Worm (Caenorhabditis elegans) whole organism, L4 larva: ENCODE results near the gene gadr-2.

Experiments used
- F49E8.2 ChIP-seq: sonication (generic microtip); optimal IDR thresholded peaks from 2 replicates; lab custom pipeline; 2016; ENCODE audit warnings: missing compliant biosample characterization, mild to moderate bottlenecking, missing genetic modification characterization, borderline replicate concordance
- T20F7.1 ChIP-seq: fragments of 200-800 bp; sonication (Bioruptor generic); optimal IDR thresholded peaks from 2 replicates; lab custom pipeline; 2018; ENCODE audit warnings: mild to moderate bottlenecking, missing genetic modification characterization, missing compliant biosample characterization
- T26A8.4 ChIP-seq: fragments of 200-800 bp; sonication (Bioruptor generic); IDR thresholded peaks from 2 replicates; pipeline ENCODE4 v1.3.6; 2022; ENCODE audit warnings: missing genetic modification characterization, missing compliant biosample characterization
- aha-1 ChIP-seq: fragments of 150-350 bp; peaks from one replicate; lab custom pipeline; 2014; ENCODE audit warnings: missing biosample characterization, missing genetic modification characterization
- aly-2 ChIP-seq: sonication (generic microtip); optimal IDR thresholded peaks from 2 replicates; lab custom pipeline; 2018; ENCODE audit warnings: missing biosample characterization, missing genetic modification characterization
- ama-1 ChIP-seq: fragments of 150-350 bp; optimal IDR thresholded peaks from 2 replicates; lab custom pipeline; 2014; ENCODE audit warnings: inconsistent platforms, mixed read lengths
- arid-1 ChIP-seq: fragments of 200-800 bp; sonication (Bioruptor generic); conservative IDR thresholded peaks from 2 replicates; pipeline ENCODE4 v1.3.6; 2022; ENCODE audit warnings: missing genetic modification reagents, missing genetic modification characterization, missing compliant biosample characterization
- ces-1 ChIP-seq: fragments of 150-350 bp; sonication (generic microtip); optimal IDR thresholded peaks from 4 replicates; lab custom pipeline; 2014; ENCODE audit warnings: missing biosample characterization, missing genetic modification reagents, missing genetic modification characterization
- daf-16 ChIP-seq, 3 experiments: sonication (generic microtip); optimal IDR thresholded peaks; 2 replicates each; lab custom pipeline; 2016 to 2017; ENCODE audit warnings: missing genetic modification characterization in 3 of 3, missing genetic modification reagents in 3 of 3, mild to moderate bottlenecking in 2 of 3, missing compliant biosample characterization in 2 of 3, missing biosample characterization in 1 of 3, moderate library complexity in 1 of 3
- daf-19 ChIP-seq: fragments of 200-800 bp; sonication (Bioruptor generic); conservative IDR thresholded peaks from 2 replicates; pipeline ENCODE4 v1.3.6; 2022; ENCODE audit warnings: missing genetic modification characterization, missing compliant biosample characterization
- daf-8 ChIP-seq: fragments of 200-800 bp; sonication (Bioruptor generic); IDR thresholded peaks from 2 replicates; pipeline ENCODE4 v1.3.6; 2022; ENCODE audit warnings: missing genetic modification characterization, missing compliant biosample characterization
- dmd-6 ChIP-seq: fragments of 200-800 bp; sonication (Bioruptor generic); IDR thresholded peaks from 2 replicates; pipeline ENCODE4 v1.3.6; 2022; ENCODE audit warnings: missing genetic modification reagents, missing genetic modification characterization, missing compliant biosample characterization
- dpl-1 ChIP-seq: fragments of 150-350 bp; optimal IDR thresholded peaks from 2 replicates; lab custom pipeline; 2014; ENCODE audit warnings: missing biosample characterization, missing genetic modification reagents, missing genetic modification characterization
- dve-1 ChIP-seq: sonication (generic microtip); optimal IDR thresholded peaks from 2 replicates; lab custom pipeline; 2017; ENCODE audit warnings: antibody characterized with exemption, mild to moderate bottlenecking, missing genetic modification characterization, missing compliant biosample characterization; ENCODE audit not compliant: insufficient read depth
- fos-1 ChIP-seq: fragments of 150-350 bp; optimal IDR thresholded peaks from 2 replicates; lab custom pipeline; 2014; ENCODE audit warnings: missing biosample characterization, missing genetic modification characterization
- hif-1 ChIP-seq, 2 experiments: sonication (generic microtip); optimal IDR thresholded peaks; 2 replicates each; lab custom pipeline; 2016 to 2017; ENCODE audit warnings: missing compliant biosample characterization in 2 of 2, missing genetic modification characterization in 2 of 2, missing genetic modification reagents in 2 of 2, missing genotype in 2 of 2, mild to moderate bottlenecking in 1 of 2
- hlh-11 ChIP-seq: fragments of 200-800 bp; sonication (Bioruptor generic); optimal IDR thresholded peaks from 2 replicates; lab custom pipeline; 2018; ENCODE audit warnings: mild to moderate bottlenecking, missing genetic modification characterization, missing compliant biosample characterization
- hlh-30 ChIP-seq: sonication (generic microtip); optimal IDR thresholded peaks from 2 replicates; lab custom pipeline; 2017; ENCODE audit warnings: antibody characterized with exemption, mild to moderate bottlenecking, missing genetic modification characterization, missing compliant biosample characterization; ENCODE audit not compliant: insufficient read depth
- lim-7 ChIP-seq: fragments of 200-800 bp; sonication (Bioruptor generic); IDR thresholded peaks from 2 replicates; pipeline ENCODE4 v1.3.6; 2022; ENCODE audit warnings: missing genetic modification characterization, missing compliant biosample characterization
- lin-1 ChIP-seq: fragments of 200-800 bp; sonication (Bioruptor generic); IDR thresholded peaks from 2 replicates; pipeline ENCODE4 v1.3.6; 2022; ENCODE audit warnings: missing genetic modification reagents, missing genetic modification characterization, missing compliant biosample characterization
- lin-29 ChIP-seq: fragments of 200-800 bp; sonication (Bioruptor generic); IDR thresholded peaks from 2 replicates; pipeline ENCODE4 v1.3.6; 2022; ENCODE audit warnings: missing genetic modification reagents, missing genetic modification characterization, missing compliant biosample characterization
- lin-38 ChIP-seq: fragments of 200-800 bp; sonication (Bioruptor generic); IDR thresholded peaks from 2 replicates; pipeline ENCODE4 v1.3.6; 2022; ENCODE audit warnings: missing genetic modification reagents, missing genetic modification characterization, missing compliant biosample characterization
- lir-3 ChIP-seq: sonication (generic microtip); optimal IDR thresholded peaks from 2 replicates; lab custom pipeline; 2016; ENCODE audit warnings: mild to moderate bottlenecking, missing genetic modification characterization, missing compliant biosample characterization
- lsy-2 ChIP-seq, 2 experiments: fragments of 150-350 bp in 1 of 2; sonication (generic microtip) in 1 of 2; optimal IDR thresholded peaks; 2 replicates each; lab custom pipeline; 2014 to 2017; ENCODE audit warnings: missing biosample characterization in 2 of 2, missing genetic modification characterization in 2 of 2
- madf-9 ChIP-seq: fragments of 200-800 bp; sonication (Bioruptor generic); conservative IDR thresholded peaks from 2 replicates; pipeline ENCODE4 v1.3.6; 2022; ENCODE audit warnings: missing genetic modification reagents, missing genetic modification characterization, missing compliant biosample characterization
- mdl-1 ChIP-seq, 2 experiments: fragments of 150-350 bp in 1 of 2; sonication (generic microtip) in 1 of 2; optimal IDR thresholded peaks; 2 replicates each; lab custom pipeline; 2014 to 2017; ENCODE audit warnings: missing biosample characterization in 2 of 2, missing genetic modification characterization in 2 of 2
- mep-1 ChIP-seq: fragments of 150-350 bp; sonication (generic microtip); optimal IDR thresholded peaks from 3 replicates; lab custom pipeline; 2014; ENCODE audit warnings: missing biosample characterization, missing genetic modification characterization
- mxl-2 ChIP-seq: fragments of 200-800 bp; sonication (Bioruptor generic); conservative IDR thresholded peaks from 2 replicates; pipeline ENCODE4 v1.3.6; 2022; ENCODE audit warnings: missing genetic modification reagents, missing genetic modification characterization, missing compliant biosample characterization
- mxl-3 ChIP-seq: fragments of 200-800 bp; sonication (Bioruptor generic); optimal IDR thresholded peaks from 2 replicates; lab custom pipeline; 2018; ENCODE audit warnings: mild to moderate bottlenecking, missing genetic modification characterization, missing compliant biosample characterization
- nhr-10 ChIP-seq: fragments of 150-350 bp; optimal IDR thresholded peaks from 2 replicates; lab custom pipeline; 2014; ENCODE audit warnings: missing biosample characterization, missing genetic modification characterization
- nhr-102 ChIP-seq: sonication (generic microtip); optimal IDR thresholded peaks from 2 replicates; lab custom pipeline; 2016; ENCODE audit warnings: mild to moderate bottlenecking, missing genetic modification characterization, moderate library complexity, missing compliant biosample characterization
- nhr-11 ChIP-seq: fragments of 150-350 bp; optimal IDR thresholded peaks from 2 replicates; lab custom pipeline; 2014; ENCODE audit warnings: missing biosample characterization, missing genetic modification characterization
- nhr-25 ChIP-seq: sonication (generic microtip); optimal IDR thresholded peaks from 2 replicates; lab custom pipeline; 2017; ENCODE audit warnings: missing genetic modification characterization, mild to moderate bottlenecking, missing compliant biosample characterization, antibody characterized with exemption, moderate library complexity, borderline replicate concordance; ENCODE audit not compliant: insufficient read depth
- nhr-28 ChIP-seq: fragments of 150-350 bp; optimal IDR thresholded peaks from 2 replicates; lab custom pipeline; 2014; ENCODE audit warnings: missing biosample characterization, missing genetic modification characterization
- nhr-42 ChIP-seq: fragments of 200-800 bp; sonication (Bioruptor generic); IDR thresholded peaks from 2 replicates; pipeline ENCODE4 v1.3.6; 2022; ENCODE audit warnings: missing genetic modification characterization, missing compliant biosample characterization
- nhr-6 ChIP-seq: fragments of 150-350 bp; optimal IDR thresholded peaks from 2 replicates; lab custom pipeline; 2014; ENCODE audit warnings: missing biosample characterization, missing genetic modification characterization
- nhr-77 ChIP-seq: fragments of 150-350 bp; optimal IDR thresholded peaks from 2 replicates; lab custom pipeline; 2014; ENCODE audit warnings: missing biosample characterization, missing genetic modification characterization
- pha-4 ChIP-seq, 2 experiments: fragments of 150-350 bp in 1 of 2; fragments of 200-800 bp in 1 of 2; sonication (Bioruptor generic) in 1 of 2; IDR thresholded peaks in 1 of 2; optimal IDR thresholded peaks in 1 of 2; 2 replicates each; pipeline versions ENCODE4 v1.3.6 to Lab custom; 2014 to 2022; ENCODE audit warnings: missing genetic modification characterization in 2 of 2, missing genetic modification reagents in 2 of 2, missing biosample characterization in 1 of 2, missing compliant biosample characterization in 1 of 2
- pqm-1 ChIP-seq: sonication (generic microtip); optimal IDR thresholded peaks from 2 replicates; lab custom pipeline; 2017; ENCODE audit warnings: missing biosample characterization, missing genetic modification characterization
- rbr-2 ChIP-seq: sonication (generic microtip); optimal IDR thresholded peaks from 2 replicates; lab custom pipeline; 2016; ENCODE audit warnings: missing genotype, missing genetic modification characterization, missing compliant biosample characterization
- snpc-1.2 ChIP-seq: fragments of 200-800 bp; sonication (Bioruptor generic); IDR thresholded peaks from 2 replicates; pipeline ENCODE4 v1.3.6; 2022; ENCODE audit warnings: missing genetic modification reagents, missing genetic modification characterization, missing compliant biosample characterization
- tag-97 ChIP-seq: fragments of 200-800 bp; sonication (Bioruptor generic); IDR thresholded peaks from 2 replicates; pipeline ENCODE4 v1.3.6; 2022; ENCODE audit warnings: missing genetic modification characterization, missing compliant biosample characterization
- unc-130 ChIP-seq: sonication (generic microtip); optimal IDR thresholded peaks from 2 replicates; lab custom pipeline; 2016; ENCODE audit warnings: missing genetic modification reagents, missing genetic modification characterization, missing compliant biosample characterization
- unc-62 ChIP-seq, 3 experiments: fragments of 150-350 bp in 1 of 3; sonication (generic microtip); optimal IDR thresholded peaks in 2 of 3; peaks in 1 of 3; 1 replicate in 1 of 3; 2 replicates in 2 of 3; lab custom pipeline; 2014 to 2017; ENCODE audit warnings: missing biosample characterization in 3 of 3, missing genetic modification characterization in 3 of 3, missing genetic modification reagents in 3 of 3, missing genotype in 1 of 3
- ztf-11 ChIP-seq: fragments of 150-350 bp; optimal IDR thresholded peaks from 2 replicates; lab custom pipeline; 2014; ENCODE audit warnings: missing biosample characterization, missing genetic modification characterization

gadr-2 gene

ce11 chrIV:9441391-9441790 is 43.5 kb downstream of the gadr-2 start:
- TF ChIP-seq dmd-6 (GFP tag; lab: Robert Waterston, UW), result peak; percentile 31
- peak; percentile 51 for TF ChIP-seq nhr-28 (tag; lab: Kevin White, UChicago)
- peak; percentile 37 for TF ChIP-seq nhr-77
- peak; percentile 47 for TF ChIP-seq dve-1
- TF ChIP-seq daf-16 (GFP tag; optimal IDR thresholded peaks at IDR 0.05; lab: Kevin White, UChicago), result no peak
- peak; percentile 69 for TF ChIP-seq daf-16 (tag; optimal IDR thresholded peaks at IDR 0.05; lab: Kevin White, UChicago)
- peak; percentile 6 for TF ChIP-seq pqm-1 (tag; lab: Kevin White, UChicago)
- no peak for TF ChIP-seq lir-3 (tag; lab: Kevin White, UChicago)
- TF ChIP-seq lim-7 (GFP tag; lab: Robert Waterston, UW), result no peak
- no peak for TF ChIP-seq lsy-2 (tag; optimal IDR thresholded peaks at IDR 0.05; lab: Kevin White, UChicago)
- TF ChIP-seq arid-1, result no peak

- TF ChIP-seq mxl-3 (peak; percentile 6), daf-8 (GFP tag; lab: Robert Waterston, UW) (no peak), unc-62 (GFP tag; optimal IDR thresholded peaks at IDR 0.05 in 1 of 2; lab: Kevin White, UChicago) (peak in 1 of 2 experiments; percentile 84), unc-62 (tag; optimal IDR thresholded peaks at IDR 0.05; lab: Kevin White, UChicago) (no peak), nhr-10 (tag; lab: Kevin White, UChicago) (peak; percentile 32), dpl-1 (peak; percentile 71), nhr-28 (tag; lab: Kevin White, UChicago) (peak; percentile 98), madf-9 (GFP tag; lab: Robert Waterston, UW) (no peak), fos-1 (tag; lab: Kevin White, UChicago) (no peak), snpc-1.2 (GFP tag; lab: Robert Waterston, UW) (peak; percentile 46; the same call in 1 of the 2 replicates), aly-2 (no peak), T26A8.4 (0 out of 2 replicates have a peak, but pooled peaks have one; percentile 20), unc-130 (peak; percentile 36), T20F7.1 (GFP tag; lab: Kevin White, UChicago) (peak; percentile 24), aha-1 (tag; lab: Kevin White, UChicago) (peak; percentile 34), nhr-11 (tag; lab: Kevin White, UChicago) (peak; percentile 86), mxl-2 (GFP tag; lab: Robert Waterston, UW) (no peak), lin-29 (GFP tag; lab: Robert Waterston, UW) (peak; percentile 36; the same call in 1 of the 2 replicates), nhr-102 (tag; lab: Kevin White, UChicago) (peak; percentile 29), dmd-6 (GFP tag; lab: Robert Waterston, UW) (peak; percentile 32; the same call in 1 of the 2 replicates), hlh-11 (tag; lab: Kevin White, UChicago) (peak; percentile 37), nhr-6 (tag; lab: Kevin White, UChicago) (no peak), pha-4 (GFP tag; IDR thresholded peaks at IDR 0.05; lab: Robert Waterston, UW) (no peak), pha-4 (tag; optimal IDR thresholded peaks at IDR 0.05; lab: Kevin White, UChicago) (no peak), F49E8.2 (tag; lab: Kevin White, UChicago) (no peak), daf-16 (GFP tag; optimal IDR thresholded peaks at IDR 0.05; lab: Kevin White, UChicago) (no peak), daf-16 (tag; optimal IDR thresholded peaks at IDR 0.05; lab: Kevin White, UChicago) (peak; percentile 8), hlh-30 (tag; lab: Kevin White, UChicago) (peak; percentile 44), ama-1 (lab: Kevin White, UChicago) (peak; percentile 37), nhr-42 (GFP tag; lab: Robert Waterston, UW) (0 out of 2 replicates have a peak, but pooled peaks have one; percentile 19), ztf-11 (tag; lab: Kevin White, UChicago) (no peak), hif-1 (tag; optimal IDR thresholded peaks at IDR 0.05; lab: Kevin White, UChicago) (peak in 1 of 2 experiments; percentile 20), mep-1 (tag; lab: Kevin White, UChicago) (peak; percentile 41), daf-19 (GFP tag; lab: Robert Waterston, UW) (no peak), lin-38 (GFP tag; lab: Robert Waterston, UW) (peak; percentile 57), ces-1 (no peak), nhr-25 (tag; lab: Kevin White, UChicago) (peak; percentile 88), rbr-2 (tag; lab: Kevin White, UChicago) (peak; percentile 3), lin-1 (GFP tag; lab: Robert Waterston, UW) (no peak), tag-97 (no peak), mdl-1 (tag; optimal IDR thresholded peaks at IDR 0.05; lab: Kevin White, UChicago) (peak in 1 of 2 experiments; percentile 14)
Measured at ce11 chrIV:9440880-9441336, 44.0 kb downstream of the gadr-2 start, which contains the start of gene idh-1. Gene idh-1, minus strand, starts transcription at chrIV:9441107.
